Worm (Caenorhabditis elegans) whole organism, L4/young adult: ENCODE data around the gene CD4.11.

Experiments used
- W03F9.2 ChIP-seq: fragments of 150-350 bp; optimal IDR thresholded peaks from 2 replicates; lab custom pipeline; 2014; ENCODE audit warnings: missing biosample characterization, missing genetic modification characterization
- him-1 ChIP-seq: sonication (generic microtip); optimal IDR thresholded peaks from 2 replicates; lab custom pipeline; 2016; ENCODE audit warnings: missing genotype, missing genetic modification reagents, missing genetic modification characterization, missing compliant biosample characterization

- no peak for TF ChIP-seq W03F9.2 (tag; lab: Kevin White, UChicago)
- no peak for TF ChIP-seq him-1
These were observed 29.8 kb downstream of the CD4.11 start, which contains the start of gene M03E7.3 for ce11 chrV:5614724-5615123.
